Worm (Caenorhabditis elegans) whole organism, late embryonic: Measurements from ENCODE around the gene nhr-185.
A peak's percentile ranks its signal among the peaks of the same experiment; 100 is the strongest.

Source experiments
- C08G9.2 ChIP-seq: sonication (generic microtip); optimal IDR thresholded peaks from 2 replicates; lab custom pipeline; 2016; ENCODE audit warnings: mild to moderate bottlenecking, missing genetic modification characterization, moderate library complexity, missing compliant biosample characterization
- C38D4.7 ChIP-seq: fragments of 200-800 bp; sonication (Bioruptor generic); optimal IDR thresholded peaks from 2 replicates; lab custom pipeline; 2018; ENCODE audit warnings: mild to moderate bottlenecking, missing genetic modification characterization, moderate library complexity, missing compliant biosample characterization
- F13H6.1 ChIP-seq: sonication (generic microtip); optimal IDR thresholded peaks from 2 replicates; lab custom pipeline; 2016; ENCODE audit warnings: missing genetic modification characterization, missing compliant biosample characterization
- K02D7.2 ChIP-seq: sonication (generic microtip); optimal IDR thresholded peaks from 2 replicates; lab custom pipeline; 2017; ENCODE audit warnings: mild to moderate bottlenecking, missing genetic modification characterization, missing compliant biosample characterization
- K09A11.1 ChIP-seq: sonication (generic microtip); optimal IDR thresholded peaks from 2 replicates; lab custom pipeline; 2017; ENCODE audit warnings: antibody characterized with exemption, mild to moderate bottlenecking, missing genetic modification characterization, missing compliant biosample characterization; ENCODE audit not compliant: insufficient read depth
- ahr-1 ChIP-seq: sonication (generic microtip); optimal IDR thresholded peaks from 2 replicates; lab custom pipeline; 2016; ENCODE audit warnings: missing genetic modification characterization, missing compliant biosample characterization
- ceh-14 ChIP-seq: sonication (generic microtip); optimal IDR thresholded peaks from 2 replicates; lab custom pipeline; 2016; ENCODE audit warnings: missing genotype, missing genetic modification characterization, missing compliant biosample characterization
- ceh-19 ChIP-seq: fragments of 200-800 bp; sonication (Bioruptor generic); optimal IDR thresholded peaks from 2 replicates; lab custom pipeline; 2018; ENCODE audit warnings: mild to moderate bottlenecking, missing genetic modification characterization, missing compliant biosample characterization
- ceh-2 ChIP-seq: sonication (generic microtip); optimal IDR thresholded peaks from 2 replicates; lab custom pipeline; 2016; ENCODE audit warnings: missing genotype, missing genetic modification characterization, missing compliant biosample characterization
- ceh-22 ChIP-seq: sonication (generic microtip); optimal IDR thresholded peaks from 2 replicates; lab custom pipeline; 2017; ENCODE audit warnings: missing biosample characterization, missing genetic modification characterization
- ceh-30 ChIP-seq: fragments of 150-350 bp; optimal IDR thresholded peaks from 2 replicates; lab custom pipeline; 2014; ENCODE audit warnings: missing biosample characterization, missing genetic modification characterization
- ceh-6 ChIP-seq: fragments of 200-800 bp; sonication (Bioruptor generic); optimal IDR thresholded peaks from 2 replicates; lab custom pipeline; 2018; ENCODE audit warnings: mild to moderate bottlenecking, missing genetic modification characterization, missing compliant biosample characterization
- dve-1 ChIP-seq: sonication (generic microtip); optimal IDR thresholded peaks from 2 replicates; lab custom pipeline; 2017; ENCODE audit warnings: antibody characterized with exemption, mild to moderate bottlenecking, missing genetic modification characterization, missing compliant biosample characterization
- elt-4 ChIP-seq: sonication (generic microtip); optimal IDR thresholded peaks from 2 replicates; lab custom pipeline; 2016; ENCODE audit warnings: missing genetic modification characterization, missing compliant biosample characterization
- eyg-1 ChIP-seq: sonication (generic microtip); optimal IDR thresholded peaks from 2 replicates; lab custom pipeline; 2016; ENCODE audit warnings: missing genotype, missing genetic modification characterization, missing compliant biosample characterization
- gmeb-2 ChIP-seq: sonication (generic microtip); optimal IDR thresholded peaks from 2 replicates; lab custom pipeline; 2016; ENCODE audit warnings: missing genetic modification characterization, inconsistent platforms, missing compliant biosample characterization
- hlh-13 ChIP-seq: fragments of 200-800 bp; sonication (Bioruptor generic); optimal IDR thresholded peaks from 2 replicates; lab custom pipeline; 2018; ENCODE audit warnings: mild to moderate bottlenecking, missing genetic modification characterization, missing compliant biosample characterization
- mec-3 ChIP-seq: sonication (generic microtip); optimal IDR thresholded peaks from 2 replicates; lab custom pipeline; 2016; ENCODE audit warnings: borderline replicate concordance, missing genetic modification characterization, missing compliant biosample characterization
- nfya-1 ChIP-seq: sonication (generic microtip); optimal IDR thresholded peaks from 2 replicates; lab custom pipeline; 2017; ENCODE audit warnings: missing genetic modification characterization, mild to moderate bottlenecking, missing compliant biosample characterization, antibody characterized with exemption, moderate library complexity
- nhr-11 ChIP-seq: fragments of 150-350 bp; optimal IDR thresholded peaks from 2 replicates; lab custom pipeline; 2014; ENCODE audit warnings: missing biosample characterization, missing genetic modification characterization
- npax-4 ChIP-seq: sonication (generic microtip); optimal IDR thresholded peaks from 2 replicates; lab custom pipeline; 2016; ENCODE audit warnings: missing genetic modification characterization, missing compliant biosample characterization
- pag-3 ChIP-seq: sonication (generic microtip); optimal IDR thresholded peaks from 2 replicates; lab custom pipeline; 2016; ENCODE audit warnings: missing compliant biosample characterization, missing genetic modification characterization, borderline replicate concordance
- pat-9 ChIP-seq: fragments of 200-800 bp; sonication (Bioruptor generic); optimal IDR thresholded peaks from 2 replicates; lab custom pipeline; 2018; ENCODE audit warnings: mild to moderate bottlenecking, missing genetic modification characterization, moderate library complexity, missing compliant biosample characterization
- pqm-1 ChIP-seq: sonication (generic microtip); optimal IDR thresholded peaks from 2 replicates; lab custom pipeline; 2016; ENCODE audit warnings: missing genetic modification characterization, missing compliant biosample characterization
- sdc-2 ChIP-seq: sonication (generic microtip); optimal IDR thresholded peaks from 2 replicates; lab custom pipeline; 2016; ENCODE audit warnings: missing genotype, missing genetic modification characterization, missing compliant biosample characterization
- sox-2 ChIP-seq: fragments of 200-800 bp; sonication (Bioruptor generic); IDR thresholded peaks from 2 replicates; pipeline ENCODE4 v1.3.6; 2022; ENCODE audit warnings: missing genetic modification reagents, missing genetic modification characterization, missing compliant biosample characterization
- syd-9 ChIP-seq: sonication (generic microtip); optimal IDR thresholded peaks from 2 replicates; lab custom pipeline; 2016; ENCODE audit warnings: mild to moderate bottlenecking, missing genetic modification characterization, moderate library complexity, missing compliant biosample characterization
- tbx-2 ChIP-seq: sonication (generic microtip); optimal IDR thresholded peaks from 2 replicates; lab custom pipeline; 2016; ENCODE audit warnings: missing genetic modification characterization, missing compliant biosample characterization
- tbx-7 ChIP-seq: sonication (generic microtip); optimal IDR thresholded peaks from 2 replicates; lab custom pipeline; 2016; ENCODE audit warnings: missing genotype, missing genetic modification characterization, missing compliant biosample characterization
- unc-3 ChIP-seq, 2 experiments: fragments of 200-800 bp in 1 of 2; sonication (Bioruptor generic) in 1 of 2; sonication (generic microtip) in 1 of 2; conservative IDR thresholded peaks in 1 of 2; optimal IDR thresholded peaks in 1 of 2; 2 replicates each; pipeline versions ENCODE4 v1.3.6 to Lab custom; 2016 to 2022; ENCODE audit warnings: missing compliant biosample characterization in 2 of 2, missing genetic modification characterization in 2 of 2, missing genetic modification reagents in 1 of 2
- unc-86 ChIP-seq: sonication (generic microtip); optimal IDR thresholded peaks from 2 replicates; lab custom pipeline; 2016; ENCODE audit warnings: missing genetic modification characterization, missing compliant biosample characterization
- ztf-16 ChIP-seq: sonication (generic microtip); optimal IDR thresholded peaks from 2 replicates; lab custom pipeline; 2017; ENCODE audit warnings: missing genetic modification characterization, missing compliant biosample characterization

nhr-185 gene

DNA sequence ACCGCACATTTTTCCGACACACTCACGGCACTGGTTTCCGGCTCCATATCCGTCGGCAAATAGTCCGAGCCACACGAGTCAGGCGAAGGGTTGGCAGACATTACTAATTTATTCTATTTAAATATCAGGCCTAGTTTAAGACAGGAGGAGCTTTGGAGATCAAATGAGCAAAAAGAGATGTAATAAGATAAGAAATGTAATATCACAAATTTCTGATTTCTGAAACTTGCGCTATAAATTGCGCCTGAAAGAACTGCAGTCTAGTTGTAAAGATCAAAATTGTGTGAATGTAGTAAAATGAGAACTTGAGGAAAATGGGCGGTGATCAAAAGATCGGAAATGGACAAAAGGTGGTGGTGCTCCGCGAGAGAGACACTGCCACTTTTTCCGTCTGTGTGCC lies 7.7 kb upstream of the nhr-185 start, which contains the start of gene nhr-186:
TSS of gene nhr-186 (minus strand) at position 101 of the 400 bp plus-strand sequence.
- no peak for TF ChIP-seq pag-3 (tag; lab: Kevin White, UChicago)
- no peak for TF ChIP-seq unc-86
- TF ChIP-seq ahr-1 (tag; lab: Kevin White, UChicago): no peak
- no peak for TF ChIP-seq hlh-13 (GFP tag; lab: Kevin White, UChicago)
- TF ChIP-seq sdc-2 (tag; lab: Kevin White, UChicago): no peak
- TF ChIP-seq sox-2 (GFP tag; lab: Robert Waterston, UW): no peak
- no peak for TF ChIP-seq ceh-19 (GFP tag; lab: Kevin White, UChicago)
- no peak for TF ChIP-seq C38D4.7 (GFP tag; lab: Kevin White, UChicago)
- no peak for TF ChIP-seq gmeb-2
- TF ChIP-seq pqm-1 (tag; lab: Kevin White, UChicago): no peak
- TF ChIP-seq syd-9 (tag; lab: Kevin White, UChicago): no peak
- no peak for TF ChIP-seq C08G9.2 (tag; lab: Kevin White, UChicago)
- no peak for TF ChIP-seq ceh-30
- TF ChIP-seq tbx-2 (tag; lab: Kevin White, UChicago): no peak

DNA sequence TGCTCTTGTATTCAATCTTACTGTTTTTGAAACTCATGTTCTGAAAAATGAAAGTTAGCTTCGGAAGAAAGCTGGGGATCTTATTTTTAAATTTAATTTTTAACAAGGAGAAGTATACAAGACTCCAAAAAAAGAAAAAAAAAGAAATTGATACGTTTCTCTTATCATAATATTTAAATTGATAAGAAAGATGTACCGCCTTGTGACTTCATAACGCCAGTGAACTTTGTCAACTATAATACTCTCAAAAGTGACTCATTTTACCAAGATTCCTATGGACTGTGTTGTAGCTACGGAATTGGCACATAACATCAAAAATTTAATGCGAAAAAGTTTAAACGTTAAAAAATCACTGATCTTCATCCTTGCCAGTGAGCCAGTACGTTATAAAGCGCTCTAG lies 4.6 kb upstream of the nhr-185 start:
- no peak for TF ChIP-seq F13H6.1 (tag; lab: Kevin White, UChicago)
- no peak for TF ChIP-seq ceh-14
- TF ChIP-seq unc-3 (GFP tag; conservative IDR thresholded peaks at IDR 0.05; lab: Robert Waterston, UW): no peak
- no peak for TF ChIP-seq unc-3 (tag; optimal IDR thresholded peaks at IDR 0.05; lab: Kevin White, UChicago)
- TF ChIP-seq ceh-6: no peak
- TF ChIP-seq pat-9 (tag; lab: Kevin White, UChicago): no peak
- TF ChIP-seq gmeb-2: no peak
- no peak for TF ChIP-seq mec-3 (tag; lab: Kevin White, UChicago)
- TF ChIP-seq eyg-1 (tag; lab: Kevin White, UChicago): no peak
- TF ChIP-seq elt-4 (tag; lab: Kevin White, UChicago): no peak
- no peak for TF ChIP-seq pqm-1 (tag; lab: Kevin White, UChicago)
- TF ChIP-seq nhr-11 (tag; lab: Kevin White, UChicago): no peak
- TF ChIP-seq ztf-16 (tag; lab: Kevin White, UChicago): no peak
- TF ChIP-seq sox-2 (GFP tag; lab: Robert Waterston, UW): no peak
- no peak for TF ChIP-seq dve-1 (tag; lab: Kevin White, UChicago)
- no peak for TF ChIP-seq sdc-2 (tag; lab: Kevin White, UChicago)

DNA sequence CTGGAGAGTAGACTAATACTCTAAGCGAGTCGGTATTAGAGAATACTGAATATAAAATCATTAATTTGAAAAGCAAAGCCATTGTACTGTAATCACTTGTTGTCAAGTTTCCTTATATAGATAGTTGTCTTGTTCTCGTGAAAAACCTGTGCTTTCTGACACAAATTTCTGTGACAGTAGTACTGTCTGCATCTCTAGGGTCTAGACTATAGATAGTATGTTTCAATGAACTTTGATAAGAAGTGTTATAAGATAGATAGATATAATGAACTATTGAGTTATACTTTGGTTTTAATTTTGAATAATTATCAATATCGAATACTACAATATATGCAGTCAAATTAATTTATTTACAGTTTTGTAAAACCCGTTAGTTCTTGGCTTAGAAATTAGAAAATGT lies 3.2 kb downstream of the nhr-185 start, which contains the start of gene ugt-32:
TSS of gene ugt-32 (minus strand) at position 82 of the 400 bp plus-strand sequence.
- TF ChIP-seq npax-4 (tag; lab: Kevin White, UChicago) (no peak), tbx-7 (tag; lab: Kevin White, UChicago) (no peak)

DNA sequence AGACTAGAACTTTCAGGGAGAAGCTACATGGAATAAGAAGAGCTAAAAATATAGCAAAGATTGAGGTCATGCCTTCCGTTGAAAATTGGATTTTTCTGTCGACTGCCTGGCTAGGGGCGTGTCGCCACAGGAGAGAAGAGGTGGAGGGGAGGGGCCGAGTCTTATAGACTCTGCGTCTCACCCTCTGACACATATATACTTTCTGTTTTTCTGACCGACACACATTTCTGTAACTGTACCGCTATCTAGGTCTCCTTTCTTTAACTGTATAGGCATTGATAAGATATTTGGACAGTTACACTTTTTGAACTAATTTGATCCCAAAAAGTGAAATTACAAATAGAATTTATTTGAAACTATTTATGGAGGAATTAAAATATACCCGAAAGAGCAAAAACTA lies 5.7 kb downstream of the nhr-185 start:
- TF ChIP-seq ceh-22 (tag; lab: Kevin White, UChicago) (no peak), sdc-2 (tag; lab: Kevin White, UChicago) (no peak), ceh-30 (no peak), ceh-2 (tag; lab: Kevin White, UChicago) (no peak), K02D7.2 (tag; lab: Kevin White, UChicago) (no peak), mec-3 (tag; lab: Kevin White, UChicago) (no peak), C38D4.7 (GFP tag; lab: Kevin White, UChicago) (no peak)

DNA sequence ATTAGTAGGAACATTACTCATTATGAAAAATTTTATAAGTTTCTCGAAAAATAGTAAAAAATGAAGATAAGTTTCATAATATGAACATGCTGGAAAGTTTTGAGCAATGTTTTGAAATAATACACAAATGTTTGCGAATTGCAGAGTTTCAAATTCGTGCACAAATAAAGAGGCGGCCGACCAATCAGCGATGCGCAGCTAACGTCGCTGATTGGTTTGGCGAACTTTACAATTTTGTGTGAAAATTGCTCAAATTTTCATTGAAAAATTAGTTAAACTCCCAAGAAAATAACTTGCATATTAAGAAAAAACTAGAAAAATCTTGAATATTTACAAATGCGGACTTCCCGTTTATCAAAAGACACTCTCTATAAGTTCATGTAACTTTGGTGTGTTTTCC lies 14.5 kb downstream of the nhr-185 start:
- TF ChIP-seq K09A11.1 (no peak), nfya-1 (tag; lab: Kevin White, UChicago) (peak; percentile 78)
